Worm (Caenorhabditis elegans) whole organism, L2 larva: ENCODE data around the gene F59E11.7.

ENCODE experiments used
- F13H6.1 ChIP-seq: sonication (generic microtip); optimal IDR thresholded peaks from 2 replicates; lab custom pipeline; 2016; ENCODE audit warnings: missing genetic modification characterization, missing compliant biosample characterization
- R02D3.7 ChIP-seq: fragments of 150-350 bp; optimal IDR thresholded peaks from 2 replicates; lab custom pipeline; 2014; ENCODE audit warnings: missing biosample characterization, missing genetic modification characterization
- Y55F3AM.14 ChIP-seq: fragments of 200-800 bp; sonication (Bioruptor generic); optimal IDR thresholded peaks from 2 replicates; lab custom pipeline; 2018; ENCODE audit warnings: mild to moderate bottlenecking, missing genetic modification characterization, missing compliant biosample characterization
- aly-2 ChIP-seq: fragments of 150-350 bp; optimal IDR thresholded peaks from 2 replicates; lab custom pipeline; 2014; ENCODE audit warnings: missing biosample characterization, missing genetic modification characterization
- ama-1 ChIP-seq: fragments of 150-350 bp; optimal IDR thresholded peaks from 2 replicates; lab custom pipeline; 2018; ENCODE audit warnings: inconsistent platforms
- ceh-16 ChIP-seq: fragments of 150-350 bp; optimal IDR thresholded peaks from 2 replicates; lab custom pipeline; 2014; ENCODE audit warnings: missing biosample characterization, missing genetic modification characterization
- ceh-82 ChIP-seq: fragments of 150-350 bp; optimal IDR thresholded peaks from 2 replicates; lab custom pipeline; 2014; ENCODE audit warnings: missing biosample characterization, missing genetic modification characterization
- crh-2 ChIP-seq: sonication (generic microtip); optimal IDR thresholded peaks from 2 replicates; lab custom pipeline; 2017; ENCODE audit warnings: missing biosample characterization, missing genetic modification characterization
- egl-27 ChIP-seq: sonication (generic microtip); optimal IDR thresholded peaks from 3 replicates; lab custom pipeline; 2017; ENCODE audit warnings: missing biosample characterization, missing genetic modification reagents, missing genetic modification characterization
- elt-1 ChIP-seq: fragments of 150-350 bp; optimal IDR thresholded peaks from 2 replicates; lab custom pipeline; 2014; ENCODE audit warnings: missing biosample characterization, missing genetic modification characterization
- gmeb-1 ChIP-seq: fragments of 150-350 bp; optimal IDR thresholded peaks from 2 replicates; lab custom pipeline; 2014; ENCODE audit warnings: missing biosample characterization, missing genetic modification characterization
- lin-11 ChIP-seq: fragments of 150-350 bp; sonication (generic microtip); optimal IDR thresholded peaks from 2 replicates; lab custom pipeline; 2014; ENCODE audit warnings: missing biosample characterization, missing genetic modification characterization, inconsistent platforms, mixed read lengths
- mbf-1 ChIP-seq: sonication (generic microtip); optimal IDR thresholded peaks from 2 replicates; lab custom pipeline; 2017; ENCODE audit warnings: missing biosample characterization, missing genetic modification characterization
- nhr-10 ChIP-seq: sonication (generic microtip); optimal IDR thresholded peaks from 2 replicates; lab custom pipeline; 2017; ENCODE audit warnings: missing biosample characterization, missing genetic modification characterization
- nhr-11 ChIP-seq: fragments of 150-350 bp; optimal IDR thresholded peaks from 2 replicates; lab custom pipeline; 2014; ENCODE audit warnings: missing biosample characterization, missing genetic modification characterization
- nhr-12 ChIP-seq: fragments of 150-350 bp; optimal IDR thresholded peaks from 2 replicates; lab custom pipeline; 2014; ENCODE audit warnings: missing biosample characterization, missing genetic modification characterization
- nhr-23 ChIP-seq: fragments of 150-350 bp; optimal IDR thresholded peaks from 2 replicates; lab custom pipeline; 2014; ENCODE audit warnings: missing biosample characterization, missing genetic modification reagents, missing genetic modification characterization
- nhr-77 ChIP-seq: fragments of 150-350 bp; optimal IDR thresholded peaks from 2 replicates; lab custom pipeline; 2014; ENCODE audit warnings: missing biosample characterization, missing genetic modification characterization
- peb-1 ChIP-seq: fragments of 150-350 bp; optimal IDR thresholded peaks from 2 replicates; lab custom pipeline; 2014; ENCODE audit warnings: missing biosample characterization, missing genetic modification characterization
- sem-4 ChIP-seq: fragments of 150-350 bp; optimal IDR thresholded peaks from 2 replicates; lab custom pipeline; 2014; ENCODE audit warnings: missing biosample characterization, missing genetic modification reagents, missing genetic modification characterization
- sma-9 ChIP-seq, 2 experiments: fragments of 150-350 bp in 1 of 2; sonication (generic microtip) in 1 of 2; optimal IDR thresholded peaks; 2 replicates each; lab custom pipeline; 2014 to 2016; ENCODE audit warnings: missing genetic modification characterization in 2 of 2, mild to moderate bottlenecking in 1 of 2, missing biosample characterization in 1 of 2, missing compliant biosample characterization in 1 of 2, missing genetic modification reagents in 1 of 2, moderate library complexity in 1 of 2
- snpc-4 ChIP-seq: fragments of 150-350 bp; optimal IDR thresholded peaks from 2 replicates; lab custom pipeline; 2014; ENCODE audit warnings: missing biosample characterization, missing genetic modification characterization
- unc-39 ChIP-seq: fragments of 150-350 bp; optimal IDR thresholded peaks from 2 replicates; lab custom pipeline; 2014; ENCODE audit warnings: missing biosample characterization, missing genetic modification characterization
- ztf-4 ChIP-seq: fragments of 150-350 bp; optimal IDR thresholded peaks from 2 replicates; lab custom pipeline; 2014; ENCODE audit warnings: missing biosample characterization, missing genetic modification characterization

The F59E11.7 gene

ce11 chrV:9035685-9036084 is 45.6 kb downstream of the F59E11.7 start, which contains the start of gene srsx-34:
TSS of gene srsx-34 (plus strand) at chrV:9035985.
- TF ChIP-seq nhr-11: no peak
- no peak for TF ChIP-seq unc-39 (tag; lab: Kevin White, UChicago)
- TF ChIP-seq sem-4 (tag; lab: Kevin White, UChicago): no peak
- no peak for TF ChIP-seq nhr-12 (tag; lab: Kevin White, UChicago)
- no peak for TF ChIP-seq ceh-82 (tag; lab: Kevin White, UChicago)
- no peak for TF ChIP-seq elt-1 (tag; lab: Kevin White, UChicago)
- TF ChIP-seq F13H6.1 (tag; lab: Kevin White, UChicago): no peak
- TF ChIP-seq gmeb-1 (tag; lab: Kevin White, UChicago): no peak
- no peak for TF ChIP-seq sma-9 (GFP tag; optimal IDR thresholded peaks at IDR 0.05; lab: Kevin White, UChicago)
- TF ChIP-seq sma-9 (tag; optimal IDR thresholded peaks at IDR 0.05; lab: Kevin White, UChicago): no peak
- no peak for TF ChIP-seq nhr-23 (tag; lab: Kevin White, UChicago)
- TF ChIP-seq ceh-16 (tag; lab: Kevin White, UChicago): no peak
- no peak for TF ChIP-seq R02D3.7 (tag; lab: Kevin White, UChicago)
- no peak for TF ChIP-seq aly-2
- no peak for TF ChIP-seq Y55F3AM.14
- TF ChIP-seq mbf-1 (tag; lab: Kevin White, UChicago): no peak
- no peak for TF ChIP-seq nhr-77
- no peak for TF ChIP-seq lin-11 (tag; lab: Kevin White, UChicago)
- TF ChIP-seq snpc-4 (tag; lab: Kevin White, UChicago): no peak
- no peak for TF ChIP-seq peb-1

- TF ChIP-seq ztf-4 (tag; lab: Kevin White, UChicago): no peak
- no peak for TF ChIP-seq crh-2
- no peak for TF ChIP-seq egl-27
- no peak for TF ChIP-seq mbf-1 (tag; lab: Kevin White, UChicago)
- TF ChIP-seq snpc-4 (tag; lab: Kevin White, UChicago): no peak
- no peak for TF ChIP-seq ama-1 (lab: Kevin White, UChicago)
- TF ChIP-seq nhr-10 (tag; lab: Kevin White, UChicago): no peak
- TF ChIP-seq, all 48 proteins: peak for 0
Measured at ce11 chrV:9041030-9041429, 51.0 kb downstream of the F59E11.7 start, which contains the start of gene cyp-33B1. TSS of gene cyp-33B1 (plus strand) at chrV:9041330.
